Worm (Caenorhabditis elegans): ENCODE data around the gene T22F3.12.

Gene T22F3.12

ce11 chrV:3613042-3613441, 21.0 kb upstream of the T22F3.12 start:
- TF ChIP-seq nfya-1 (tag; optimal IDR thresholded peaks at IDR 0.05): no peak
- no peak for TF ChIP-seq sox-2 (GFP tag; IDR thresholded peaks at IDR 0.05)
- TF ChIP-seq madf-2 (tag; optimal IDR thresholded peaks at IDR 0.05): no peak
- TF ChIP-seq fkh-6 (tag; optimal IDR thresholded peaks at IDR 0.05): no peak
- TF ChIP-seq ceh-22 (tag; optimal IDR thresholded peaks at IDR 0.05): no peak
- no peak for TF ChIP-seq ztf-16 (tag; optimal IDR thresholded peaks at IDR 0.05)
- no peak for TF ChIP-seq ceh-19 (GFP tag; optimal IDR thresholded peaks at IDR 0.05)
- TF ChIP-seq pros-1 (tag; optimal IDR thresholded peaks at IDR 0.05): no peak
- no peak for TF ChIP-seq unc-42 (tag; optimal IDR thresholded peaks at IDR 0.05)
- no peak for TF ChIP-seq nhr-11 (tag; optimal IDR thresholded peaks at IDR 0.05)
- TF ChIP-seq zip-5 (tag; optimal IDR thresholded peaks at IDR 0.05): no peak
- no peak for TF ChIP-seq T23F11.4 (GFP tag; optimal IDR thresholded peaks at IDR 0.05)
- no peak for TF ChIP-seq ahr-1 (tag; optimal IDR thresholded peaks at IDR 0.05)
- TF ChIP-seq Y22D7AL.16 (tag; optimal IDR thresholded peaks at IDR 0.05): no peak
- TF ChIP-seq hlh-30 (tag; optimal IDR thresholded peaks at IDR 0.05; ENCODE audit: insufficient read depth): no peak
- no peak for TF ChIP-seq ceh-34 (tag; optimal IDR thresholded peaks at IDR 0.05)
- TF ChIP-seq sdc-2 (tag; optimal IDR thresholded peaks at IDR 0.05): no peak
- no peak for TF ChIP-seq tbx-2 (tag; optimal IDR thresholded peaks at IDR 0.05)

- TF ChIP-seq ceh-19 (GFP tag; optimal IDR thresholded peaks at IDR 0.05) (no peak), fkh-10 (GFP tag; optimal IDR thresholded peaks at IDR 0.05) (no peak), pha-4 (tag; optimal IDR thresholded peaks at IDR 0.05) (no peak)
Measured at ce11 chrV:3611654-3612053, 19.7 kb upstream of the T22F3.12 start, which contains the start of gene T22F3.10. Gene T22F3.10, minus strand, starts transcription at chrV:3611754.

ce11 chrV:3610709-3611108, 18.7 kb upstream of the T22F3.12 start:
- TF ChIP-seq npax-4 (tag; optimal IDR thresholded peaks at IDR 0.05) (no peak), F13H6.1 (tag; optimal IDR thresholded peaks at IDR 0.05) (no peak), pqm-1 (tag; optimal IDR thresholded peaks at IDR 0.05) (no peak), sox-2 (GFP tag; IDR thresholded peaks at IDR 0.05) (no peak), ceh-22 (tag; optimal IDR thresholded peaks at IDR 0.05) (no peak), elt-4 (tag; optimal IDR thresholded peaks at IDR 0.05) (no peak), tbx-2 (tag; optimal IDR thresholded peaks at IDR 0.05) (no peak), hlh-6 (tag; optimal IDR thresholded peaks at IDR 0.05) (no peak)

ce11 chrV:3606391-3606790, 14.4 kb upstream of the T22F3.12 start:
- TF ChIP-seq syd-9 (tag; optimal IDR thresholded peaks at IDR 0.05) (no peak), madf-2 (tag; optimal IDR thresholded peaks at IDR 0.05) (no peak), elt-2 (tag; optimal IDR thresholded peaks at IDR 0.05) (no peak), zip-5 (tag; optimal IDR thresholded peaks at IDR 0.05) (no peak), lin-11 (tag; optimal IDR thresholded peaks at IDR 0.05) (no peak), ceh-34 (tag; optimal IDR thresholded peaks at IDR 0.05) (no peak), pax-1 (tag; optimal IDR thresholded peaks at IDR 0.05) (no peak), ama-1 (optimal IDR thresholded peaks at IDR 0.05) (no peak), C08G9.2 (tag; optimal IDR thresholded peaks at IDR 0.05) (no peak), dve-1 (tag; optimal IDR thresholded peaks at IDR 0.05) (no peak), ceh-14 (tag; optimal IDR thresholded peaks at IDR 0.05) (no peak)

ce11 chrV:3605325-3605724, 13.3 kb upstream of the T22F3.12 start, which contains the start of gene T22F3.8:
Gene T22F3.8, minus strand, starts transcription at chrV:3605425.
- no peak for TF ChIP-seq sox-2 (GFP tag; IDR thresholded peaks at IDR 0.05)
- TF ChIP-seq gmeb-2 (tag; optimal IDR thresholded peaks at IDR 0.05): no peak
- TF ChIP-seq pqm-1 (tag; optimal IDR thresholded peaks at IDR 0.05): no peak
- TF ChIP-seq lim-6 (tag; optimal IDR thresholded peaks at IDR 0.05): no peak
- TF ChIP-seq unc-55 (GFP tag; optimal IDR thresholded peaks at IDR 0.05): no peak
- TF ChIP-seq ceh-9 (tag; optimal IDR thresholded peaks at IDR 0.05): no peak
- no peak for TF ChIP-seq ceh-2 (tag; optimal IDR thresholded peaks at IDR 0.05)
- no peak for TF ChIP-seq sox-4 (tag; optimal IDR thresholded peaks at IDR 0.05)
- TF ChIP-seq odd-2 (tag; optimal IDR thresholded peaks at IDR 0.05): no peak
- no peak for TF ChIP-seq pros-1 (tag; optimal IDR thresholded peaks at IDR 0.05)
- TF ChIP-seq ceh-31 (tag; optimal IDR thresholded peaks at IDR 0.05): no peak
- TF ChIP-seq pax-1 (tag; optimal IDR thresholded peaks at IDR 0.05): no peak
- no peak for TF ChIP-seq C08G9.2 (tag; optimal IDR thresholded peaks at IDR 0.05)
- no peak for TF ChIP-seq fkh-10 (GFP tag; optimal IDR thresholded peaks at IDR 0.05)
- no peak for TF ChIP-seq K09A11.1 (tag; optimal IDR thresholded peaks at IDR 0.05; ENCODE audit: insufficient read depth)
- TF ChIP-seq madf-2 (tag; optimal IDR thresholded peaks at IDR 0.05): no peak
- no peak for TF ChIP-seq dve-1 (tag; optimal IDR thresholded peaks at IDR 0.05)

Data from whole organism, late embryonic.